Fruit fly (Drosophila melanogaster) whole organism, pupa: ENCODE measurements around the gene CG13667.

Source experiments
- CG10348 ChIP-seq: fragments of 200-800 bp; sonication (Bioruptor generic); IDR thresholded peaks from 2 replicates; pipeline ENCODE4 v1.3.6; 2022; ENCODE audit warnings: missing biosample characterization, missing genetic modification characterization
- CG12605 ChIP-seq: fragments of 200-800 bp; sonication (Bioruptor generic); IDR thresholded peaks from 2 replicates; pipeline ENCODE4 v1.3.6; 2022; ENCODE audit warnings: missing biosample characterization, missing genetic modification characterization
- CG13204 ChIP-seq: fragments of 200-800 bp; sonication (Bioruptor generic); optimal IDR thresholded peaks from 2 replicates; lab custom pipeline; 2018; ENCODE audit warnings: missing biosample characterization, mild to moderate bottlenecking, missing genetic modification characterization, moderate library complexity
- CG14655 ChIP-seq: fragments of 200-800 bp; sonication (Bioruptor generic); optimal IDR thresholded peaks from 3 replicates; lab custom pipeline; 2017; ENCODE audit warnings: mild to moderate bottlenecking, missing biosample characterization, missing genetic modification reagents, missing genetic modification characterization
- CG15710 ChIP-seq: fragments of 200-800 bp; sonication (Bioruptor generic); optimal IDR thresholded peaks from 2 replicates; lab custom pipeline; 2018; ENCODE audit warnings: missing biosample characterization, mild to moderate bottlenecking, missing genetic modification characterization, moderate library complexity
- CG17806 ChIP-seq: fragments of 200-800 bp; sonication (Bioruptor generic); optimal IDR thresholded peaks from 2 replicates; lab custom pipeline; 2018; ENCODE audit warnings: missing biosample characterization, mild to moderate bottlenecking, missing genetic modification characterization, moderate library complexity
- CG32121 ChIP-seq: fragments of 200-800 bp; sonication (Bioruptor generic); IDR thresholded peaks from 2 replicates; pipeline ENCODE4 v1.3.6; 2022; ENCODE audit warnings: missing biosample characterization, missing genetic modification characterization
- CG34367 ChIP-seq: fragments of 200-800 bp; sonication (Bioruptor generic); optimal IDR thresholded peaks from 2 replicates; lab custom pipeline; 2018; ENCODE audit warnings: missing biosample characterization, mild to moderate bottlenecking, missing genetic modification characterization
- CG4496 ChIP-seq: fragments of 200-800 bp; sonication (Bioruptor generic); IDR thresholded peaks from 3 replicates; pipeline ENCODE4 v1.3.6; 2022; ENCODE audit warnings: missing biosample characterization, missing genetic modification characterization
- CG8159 ChIP-seq: fragments of 200-800 bp; sonication (Bioruptor generic); optimal IDR thresholded peaks from 3 replicates; lab custom pipeline; 2018; ENCODE audit warnings: missing biosample characterization, mild to moderate bottlenecking, missing genetic modification characterization, moderate library complexity
- CG8301 ChIP-seq: fragments of 200-800 bp; sonication (Bioruptor generic); optimal IDR thresholded peaks from 2 replicates; lab custom pipeline; 2018; ENCODE audit warnings: missing biosample characterization, mild to moderate bottlenecking, missing genetic modification characterization
- CG9948 ChIP-seq: fragments of 200-800 bp; sonication (Bioruptor generic); optimal IDR thresholded peaks from 2 replicates; lab custom pipeline; 2018; ENCODE audit warnings: missing biosample characterization, mild to moderate bottlenecking, missing genetic modification characterization, moderate library complexity
- D1 ChIP-seq: fragments of 200-800 bp; sonication (Bioruptor generic); optimal IDR thresholded peaks from 2 replicates; lab custom pipeline; 2018; ENCODE audit warnings: missing biosample characterization, mild to moderate bottlenecking, missing genetic modification characterization, moderate library complexity
- EcR ChIP-seq: fragments of 200-800 bp; sonication (Bioruptor generic); optimal IDR thresholded peaks from 3 replicates; lab custom pipeline; 2019; ENCODE audit warnings: missing biosample characterization, missing genetic modification characterization, mild to moderate bottlenecking, moderate library complexity, missing genetic modification reagents
- Ets98B ChIP-seq: fragments of 200-800 bp; sonication (Bioruptor generic); IDR thresholded peaks from 2 replicates; pipeline ENCODE4 v1.3.6; 2022; ENCODE audit warnings: missing biosample characterization, missing genetic modification characterization
- Pif1A ChIP-seq: fragments of 200-800 bp; sonication (Bioruptor generic); optimal IDR thresholded peaks from 3 replicates; lab custom pipeline; 2016; ENCODE audit warnings: missing biosample characterization, missing genetic modification characterization
- Pif1B ChIP-seq: fragments of 200-800 bp; sonication (Bioruptor generic); optimal IDR thresholded peaks from 3 replicates; lab custom pipeline; 2016; ENCODE audit warnings: missing biosample characterization, missing genetic modification characterization
- Snoo ChIP-seq: fragments of 200-800 bp; sonication (Bioruptor generic); optimal IDR thresholded peaks from 3 replicates; lab custom pipeline; 2017; ENCODE audit warnings: missing biosample characterization, mild to moderate bottlenecking, missing genetic modification characterization, inconsistent platforms
- fd96Ca ChIP-seq: fragments of 200-800 bp; sonication (Bioruptor generic); IDR thresholded peaks from 3 replicates; pipeline ENCODE4 v1.3.6; 2022; ENCODE audit warnings: missing biosample characterization, missing genetic modification characterization
- gl ChIP-seq: fragments of 200-800 bp; sonication (Bioruptor generic); optimal IDR thresholded peaks from 2 replicates; lab custom pipeline; 2018; ENCODE audit warnings: missing biosample characterization, mild to moderate bottlenecking, missing genetic modification characterization
- rn ChIP-seq: fragments of 200-800 bp; sonication (Bioruptor generic); IDR thresholded peaks from 2 replicates; pipeline ENCODE4 v1.3.6; 2022; ENCODE audit warnings: missing biosample characterization, missing genetic modification characterization

CG13667 gene

dm6 chr3L:8360643-8361110, 44.6 kb upstream of the CG13667 start, which contains the start of gene Idh:
Gene Idh, minus strand, starts transcription at chr3L:8360906.
- TF ChIP-seq fd96Ca (no peak; the same call in 2 of the 3 replicates), CG12605 (peak; percentile 9; the same call in 1 of the 2 replicates), Ets98B (GFP tag; lab: Robert Waterston, UW) (peak; percentile 29; the same call in 1 of the 2 replicates), Snoo (peak; percentile 13), EcR (peak; percentile 17), Pif1B (GFP tag; lab: Kevin White, UChicago) (no peak), gl (tag; lab: Kevin White, UChicago) (no peak), CG34367 (tag; lab: Kevin White, UChicago) (no peak), rn (GFP tag; lab: Robert Waterston, UW) (no peak), CG14655 (GFP tag; lab: Kevin White, UChicago) (peak; percentile 15), CG17806 (tag; lab: Kevin White, UChicago) (no peak), CG4496 (GFP tag; lab: Robert Waterston, UW) (peak; percentile 7; the same call in 1 of the 3 replicates), CG13204 (GFP tag; lab: Kevin White, UChicago) (no peak), CG8159 (no peak), D1 (tag; lab: Kevin White, UChicago) (peak; percentile 50), CG8301 (peak; percentile 7)

- no peak for TF ChIP-seq CG9948 (tag; lab: Kevin White, UChicago)
- TF ChIP-seq fd96Ca, result no peak
- TF ChIP-seq, all 21 proteins: peak for 0
Measured at dm6 chr3L:8363266-8363665, 42.0 kb upstream of the CG13667 start.

- TF ChIP-seq CG10348 (GFP tag; lab: Robert Waterston, UW) (no peak), CG14655 (GFP tag; lab: Kevin White, UChicago) (peak; percentile 45), CG12605 (no peak), CG8301 (peak; percentile 19), CG4496 (GFP tag; lab: Robert Waterston, UW) (0 out of 3 replicates have a peak, but pooled peaks have one; percentile 15), Snoo (peak; percentile 57)
- TF ChIP-seq, all 21 proteins: peak for 4
Measured at dm6 chr3L:8368694-8369344, 36.4 kb upstream of the CG13667 start.

dm6 chr3L:8369456-8369855, 35.8 kb upstream of the CG13667 start:
- TF ChIP-seq D1 (tag; lab: Kevin White, UChicago) (no peak), CG15710 (no peak), CG8301 (no peak), rn (GFP tag; lab: Robert Waterston, UW) (no peak), CG13204 (GFP tag; lab: Kevin White, UChicago) (no peak)

dm6 chr3L:8370922-8371321, 34.3 kb upstream of the CG13667 start:
- TF ChIP-seq CG10348 (GFP tag; lab: Robert Waterston, UW), result no peak
- TF ChIP-seq Snoo, result peak; percentile 64

dm6 chr3L:8371538-8371937, 33.7 kb upstream of the CG13667 start:
- TF ChIP-seq rn (GFP tag; lab: Robert Waterston, UW) (no peak), fd96Ca (no peak), CG14655 (GFP tag; lab: Kevin White, UChicago) (peak; percentile 1), Pif1B (GFP tag; lab: Kevin White, UChicago) (no peak), CG17806 (tag; lab: Kevin White, UChicago) (no peak)
- TF ChIP-seq, all 21 proteins: peak for 1

dm6 chr3L:8372035-8372434, 33.2 kb upstream of the CG13667 start, which contains the start of gene ImpE1:
Gene ImpE1, plus strand, starts transcription at chr3L:8372405.
- TF ChIP-seq CG13204 (GFP tag; lab: Kevin White, UChicago) (peak; percentile 35), D1 (tag; lab: Kevin White, UChicago) (no peak)

dm6 chr3L:8374107-8374506, 31.1 kb upstream of the CG13667 start:
- TF ChIP-seq gl (tag; lab: Kevin White, UChicago) (no peak), CG15710 (no peak), CG4496 (GFP tag; lab: Robert Waterston, UW) (no peak), CG32121 (GFP tag; lab: Robert Waterston, UW) (no peak), CG14655 (GFP tag; lab: Kevin White, UChicago) (no peak), Snoo (no peak), CG34367 (tag; lab: Kevin White, UChicago) (no peak), Pif1B (GFP tag; lab: Kevin White, UChicago) (no peak), CG9948 (tag; lab: Kevin White, UChicago) (no peak), Pif1A (GFP tag; lab: Kevin White, UChicago) (no peak), CG8159 (no peak), rn (GFP tag; lab: Robert Waterston, UW) (no peak), CG10348 (GFP tag; lab: Robert Waterston, UW) (no peak), EcR (no peak), Ets98B (GFP tag; lab: Robert Waterston, UW) (no peak), CG17806 (tag; lab: Kevin White, UChicago) (no peak), CG13204 (GFP tag; lab: Kevin White, UChicago) (no peak)
